Fruit fly (Drosophila melanogaster) whole organism, adult: ENCODE data around the gene TAF1B.

Experiments used
- CG11617 ChIP-seq: fragments of 200-800 bp; sonication (Bioruptor generic); optimal IDR thresholded peaks from 2 replicates; lab custom pipeline; 2017; ENCODE audit warnings: mild to moderate bottlenecking, missing biosample characterization, missing genetic modification reagents, missing genetic modification characterization
- CG12768 ChIP-seq: fragments of 200-800 bp; sonication (Bioruptor generic); optimal IDR thresholded peaks from 2 replicates; lab custom pipeline; 2017; ENCODE audit warnings: missing biosample characterization, missing genetic modification characterization, mild to moderate bottlenecking, moderate library complexity, missing genetic modification reagents
- CG14711 ChIP-seq: fragments of 200-800 bp; sonication (Bioruptor generic); optimal IDR thresholded peaks from 2 replicates; lab custom pipeline; 2018; ENCODE audit warnings: missing biosample characterization, mild to moderate bottlenecking, missing genetic modification characterization, moderate library complexity
- CG1620 ChIP-seq: fragments of 200-800 bp; sonication (Bioruptor generic); optimal IDR thresholded peaks from 2 replicates; lab custom pipeline; 2016; ENCODE audit warnings: missing biosample characterization, missing genetic modification characterization
- CG33017 ChIP-seq: fragments of 200-800 bp; sonication (Bioruptor generic); optimal IDR thresholded peaks from 2 replicates; lab custom pipeline; 2018; ENCODE audit warnings: missing biosample characterization, mild to moderate bottlenecking, missing genetic modification characterization, moderate library complexity
- CG5204 ChIP-seq: fragments of 200-800 bp; sonication (Bioruptor generic); optimal IDR thresholded peaks from 2 replicates; lab custom pipeline; 2016; ENCODE audit warnings: missing biosample characterization, missing genetic modification characterization
- CG7045 ChIP-seq: fragments of 200-800 bp; sonication (Bioruptor generic); optimal IDR thresholded peaks from 2 replicates; lab custom pipeline; 2017; ENCODE audit warnings: missing biosample characterization, mild to moderate bottlenecking, missing genetic modification characterization
- Mnt ChIP-seq: fragments of 200-800 bp; sonication (Bioruptor generic); optimal IDR thresholded peaks from 2 replicates; lab custom pipeline; 2016; ENCODE audit warnings: missing biosample characterization, mild to moderate bottlenecking, missing genetic modification characterization
- pad ChIP-seq: fragments of 200-800 bp; sonication (Bioruptor generic); optimal IDR thresholded peaks from 3 replicates; lab custom pipeline; 2017; ENCODE audit warnings: missing biosample characterization, missing genetic modification characterization, mild to moderate bottlenecking, moderate library complexity, missing genetic modification reagents
- tj ChIP-seq: fragments of 200-800 bp; sonication (Bioruptor generic); optimal IDR thresholded peaks from 3 replicates; lab custom pipeline; 2017; ENCODE audit warnings: missing biosample characterization, mild to moderate bottlenecking, missing genetic modification characterization, moderate library complexity

DNA sequence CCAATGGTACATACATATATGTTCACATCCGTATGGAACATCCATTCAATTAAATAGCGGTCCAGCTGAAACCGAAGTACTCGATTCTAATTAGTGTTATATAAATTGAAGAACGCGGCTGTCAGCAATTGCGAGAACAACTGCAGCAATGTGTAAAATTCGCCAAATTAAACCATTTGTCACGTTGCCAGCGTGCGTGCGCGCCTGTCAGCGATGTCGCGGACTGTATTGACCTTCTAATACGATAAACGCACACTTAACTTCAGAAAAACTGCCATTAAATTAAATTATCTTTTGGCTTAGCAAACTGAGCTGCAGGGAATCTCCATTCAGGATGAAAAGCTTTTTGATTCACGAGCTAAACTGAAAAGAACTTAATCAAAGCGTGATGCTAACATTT lies 3.2 kb upstream of the TAF1B start:
- TF ChIP-seq CG5204 (GFP tag; lab: Kevin White, UChicago) (no peak), CG1620 (no peak), pad (no peak), Mnt (GFP tag; lab: Kevin White, UChicago) (no peak), tj (GFP tag; lab: Kevin White, UChicago) (no peak), CG12768 (GFP tag; lab: Kevin White, UChicago) (no peak), CG14711 (tag; lab: Kevin White, UChicago) (no peak), CG7045 (GFP tag; lab: Kevin White, UChicago) (no peak), CG11617 (GFP tag; lab: Kevin White, UChicago) (no peak), CG33017 (no peak)
